Worm (Caenorhabditis elegans): Measurements from ENCODE around the gene lipl-2.

- TF ChIP-seq unc-55 (GFP tag; optimal IDR thresholded peaks at IDR 0.05) (no peak), che-1 (tag; optimal IDR thresholded peaks at IDR 0.05) (no peak), nhr-11 (tag; optimal IDR thresholded peaks at IDR 0.05) (no peak), lim-6 (tag; optimal IDR thresholded peaks at IDR 0.05) (no peak), tbx-7 (tag; optimal IDR thresholded peaks at IDR 0.05) (no peak), ama-1 (optimal IDR thresholded peaks at IDR 0.05) (no peak)
Observed at ce11 chrV:9756242-9756641, 35.1 kb upstream of the lipl-2 start, which contains the start of gene hrg-3.
